Worm (Caenorhabditis elegans): ENCODE results near the gene anmt-1.

Gene anmt-1

ce11 chrIII:8693322-8693721, 8.7 kb downstream of the anmt-1 start, which contains the start of gene B0303.7:
TSS of gene B0303.7 (plus strand) at chrIII:8693622.
- TF ChIP-seq unc-130 (tag; optimal IDR thresholded peaks at IDR 0.05) (no peak), lin-39 (tag; optimal IDR thresholded peaks at IDR 0.05) (no peak), blmp-1 (tag; optimal IDR thresholded peaks at IDR 0.05) (no peak), hpl-2 (GFP tag; optimal IDR thresholded peaks at IDR 0.05) (no peak), grh-1 (GFP tag; IDR thresholded peaks at IDR 0.05) (no peak), ces-1 (GFP tag; optimal IDR thresholded peaks at IDR 0.05) (no peak), sox-4 (tag; optimal IDR thresholded peaks at IDR 0.05) (no peak), fkh-10 (GFP tag; optimal IDR thresholded peaks at IDR 0.05) (no peak), vab-15 (tag; optimal IDR thresholded peaks at IDR 0.05) (no peak), nhr-85 (tag) (no peak), unc-86 (tag; optimal IDR thresholded peaks at IDR 0.05) (no peak), nhr-84 (tag; optimal IDR thresholded peaks at IDR 0.05) (no peak), ceh-90 (tag; optimal IDR thresholded peaks at IDR 0.05) (no peak), unc-62 (GFP tag; optimal IDR thresholded peaks at IDR 0.05) (no peak)

- TF ChIP-seq snu-23 (GFP tag; optimal IDR thresholded peaks at IDR 0.05) (peak; percentile 45), efl-3 (GFP tag; optimal IDR thresholded peaks at IDR 0.05) (no peak), nhr-71 (tag; optimal IDR thresholded peaks at IDR 0.05) (peak; percentile 23), ceh-88 (GFP tag; IDR thresholded peaks at IDR 0.05) (no peak), fos-1 (tag; optimal IDR thresholded peaks at IDR 0.05) (peak; percentile 42), unc-30 (tag; optimal IDR thresholded peaks at IDR 0.05) (no peak), swsn-7 (tag; optimal IDR thresholded peaks at IDR 0.05) (peak; percentile 15), fkh-8 (tag; optimal IDR thresholded peaks at IDR 0.05) (peak; percentile 65), mep-1 (tag; optimal IDR thresholded peaks at IDR 0.05) (peak; percentile 14), nhr-47 (tag; optimal IDR thresholded peaks at IDR 0.05) (peak; percentile 3), dpl-1 (GFP tag; optimal IDR thresholded peaks at IDR 0.05) (peak in 1 of 3 experiments; percentile 24), efl-1 (optimal IDR thresholded peaks at IDR 0.05) (peak; percentile 51 to 55), efl-1 (GFP tag; optimal IDR thresholded peaks at IDR 0.05 in 1 of 2) (peak; percentile 27 to 79), nhr-20 (tag; optimal IDR thresholded peaks at IDR 0.05) (peak; percentile 8), lin-14 (GFP tag; optimal IDR thresholded peaks at IDR 0.05) (peak; percentile 66), lin-35 (GFP tag; optimal IDR thresholded peaks at IDR 0.05) (peak; percentile 27 to 46), lsy-2 (tag; optimal IDR thresholded peaks at IDR 0.05) (peak in 1 of 2 experiments; percentile 49), hlh-17 (GFP tag; optimal IDR thresholded peaks at IDR 0.05; ENCODE audit: borderline replicate concordance) (no peak), blmp-1 (tag; optimal IDR thresholded peaks at IDR 0.05) (peak; percentile 92), rnt-1 (tag; optimal IDR thresholded peaks at IDR 0.05) (peak; percentile 13), ceh-82 (tag; optimal IDR thresholded peaks at IDR 0.05) (peak in 1 of 3 experiments; percentile 35)
These were observed 12.1 kb downstream of the anmt-1 start for ce11 chrIII:8696680-8697079.

- TF ChIP-seq dsc-1 (tag; optimal IDR thresholded peaks at IDR 0.05) (no peak), unc-62 (GFP tag; optimal IDR thresholded peaks at IDR 0.05) (no peak), nhr-71 (tag; optimal IDR thresholded peaks at IDR 0.05) (no peak), ceh-90 (tag; optimal IDR thresholded peaks at IDR 0.05) (no peak), rnt-1 (tag; optimal IDR thresholded peaks at IDR 0.05) (no peak), ceh-82 (tag; optimal IDR thresholded peaks at IDR 0.05) (no peak), efl-3 (GFP tag; optimal IDR thresholded peaks at IDR 0.05) (no peak), tbx-2 (tag; optimal IDR thresholded peaks at IDR 0.05) (no peak), efl-1 (optimal IDR thresholded peaks at IDR 0.05) (no peak), efl-1 (GFP tag; optimal IDR thresholded peaks at IDR 0.05 in 1 of 2) (no peak), ceh-8 (GFP tag; optimal IDR thresholded peaks at IDR 0.05) (no peak), pax-3 (tag; optimal IDR thresholded peaks at IDR 0.05) (no peak)
These were observed 12.8 kb downstream of the anmt-1 start for ce11 chrIII:8697268-8697907.
